Fruit fly (Drosophila melanogaster) whole organism, embryonic: ENCODE measurements around the gene mTor.

Experiments
- Adf1 ChIP-seq: fragments of 200-800 bp; sonication (Bioruptor generic); IDR thresholded peaks from 2 replicates; pipeline ENCODE4 v1.3.6; 2022; ENCODE audit warnings: missing biosample characterization, missing genetic modification characterization
- Atf3 ChIP-seq: fragments of 200-800 bp; sonication (Bioruptor generic); optimal IDR thresholded peaks from 3 replicates; lab custom pipeline; 2016; ENCODE audit warnings: missing biosample characterization, missing genetic modification characterization
- B-H2 ChIP-seq: fragments of 200-800 bp; sonication (Bioruptor generic); optimal IDR thresholded peaks from 2 replicates; lab custom pipeline; 2018; ENCODE audit warnings: missing biosample characterization, mild to moderate bottlenecking, missing genetic modification characterization
- CG10274 ChIP-seq: fragments of 200-800 bp; sonication (Bioruptor generic); optimal IDR thresholded peaks from 3 replicates; lab custom pipeline; 2017; ENCODE audit warnings: missing biosample characterization, mild to moderate bottlenecking, missing genetic modification characterization
- CG10543 ChIP-seq: fragments of 200-800 bp; sonication (Bioruptor generic); optimal IDR thresholded peaks from 3 replicates; lab custom pipeline; 2017; ENCODE audit warnings: missing biosample characterization, mild to moderate bottlenecking, missing genetic modification characterization, moderate library complexity
- CG11085 ChIP-seq: fragments of 200-800 bp; sonication (Bioruptor generic); IDR thresholded peaks from 2 replicates; pipeline ENCODE4 v1.3.6; 2022; ENCODE audit warnings: missing biosample characterization, missing genetic modification characterization
- CG12219 ChIP-seq: fragments of 200-800 bp; sonication (Bioruptor generic); optimal IDR thresholded peaks from 3 replicates; lab custom pipeline; 2018; ENCODE audit warnings: missing biosample characterization, mild to moderate bottlenecking, missing genetic modification characterization
- CG13894 ChIP-seq: fragments of 200-800 bp; sonication (Bioruptor generic); optimal IDR thresholded peaks from 3 replicates; lab custom pipeline; 2018; ENCODE audit warnings: missing biosample characterization, mild to moderate bottlenecking, missing genetic modification characterization, moderate library complexity
- CG1529 ChIP-seq: fragments of 200-800 bp; sonication (Bioruptor generic); optimal IDR thresholded peaks from 3 replicates; lab custom pipeline; 2018; ENCODE audit warnings: missing biosample characterization, missing genetic modification characterization
- CG17361 ChIP-seq: fragments of 200-800 bp; sonication (Bioruptor generic); IDR thresholded peaks from 3 replicates; pipeline ENCODE4 v1.3.6; 2022; ENCODE audit warnings: missing biosample characterization, missing genetic modification characterization
- CG17829 ChIP-seq: fragments of 200-800 bp; optimal IDR thresholded peaks from 2 replicates; lab custom pipeline; 2019; ENCODE audit warnings: missing biosample characterization, mild to moderate bottlenecking, missing genetic modification characterization, moderate library complexity
- CG2129 ChIP-seq: fragments of 200-800 bp; sonication (Bioruptor generic); IDR thresholded peaks from 2 replicates; pipeline ENCODE4 v1.3.6; 2022; ENCODE audit warnings: missing biosample characterization, missing genetic modification characterization; ENCODE audit not compliant: partially characterized antibody
- CG2199 ChIP-seq: fragments of 200-800 bp; sonication (Bioruptor generic); IDR thresholded peaks from 3 replicates; pipeline ENCODE4 v1.3.6; 2022; ENCODE audit warnings: missing biosample characterization, missing genetic modification characterization
- CG2678 ChIP-seq: fragments of 200-800 bp; sonication (Bioruptor generic); optimal IDR thresholded peaks from 3 replicates; lab custom pipeline; 2019; ENCODE audit warnings: missing biosample characterization, mild to moderate bottlenecking, missing genetic modification characterization, moderate library complexity
- CG30020 ChIP-seq: fragments of 200-800 bp; optimal IDR thresholded peaks from 2 replicates; lab custom pipeline; 2019; ENCODE audit warnings: missing biosample characterization, mild to moderate bottlenecking, missing genetic modification characterization, moderate library complexity
- CG31388 ChIP-seq: fragments of 200-800 bp; sonication (Bioruptor generic); optimal IDR thresholded peaks from 2 replicates; lab custom pipeline; 2016; ENCODE audit warnings: missing biosample characterization, missing genetic modification characterization
- CG4617 ChIP-seq: fragments of 200-800 bp; sonication (Bioruptor generic); optimal IDR thresholded peaks from 3 replicates; lab custom pipeline; 2016; ENCODE audit warnings: missing biosample characterization, missing genetic modification characterization, borderline replicate concordance
- CG6683 ChIP-seq: fragments of 200-800 bp; sonication (Bioruptor generic); optimal IDR thresholded peaks from 2 replicates; lab custom pipeline; 2017; ENCODE audit warnings: missing biosample characterization, mild to moderate bottlenecking, missing genetic modification characterization, missing genetic modification reagents
- CG6813 ChIP-seq: fragments of 200-800 bp; sonication (Bioruptor generic); optimal IDR thresholded peaks from 2 replicates; lab custom pipeline; 2017; ENCODE audit warnings: missing biosample characterization, missing genetic modification characterization, mild to moderate bottlenecking, moderate library complexity, missing genetic modification reagents
- CG7556 ChIP-seq: fragments of 200-800 bp; sonication (Bioruptor generic); optimal IDR thresholded peaks from 2 replicates; lab custom pipeline; 2017; ENCODE audit warnings: missing biosample characterization, mild to moderate bottlenecking, missing genetic modification characterization
- CG8944 ChIP-seq: fragments of 200-800 bp; sonication (Bioruptor generic); optimal IDR thresholded peaks from 3 replicates; lab custom pipeline; 2016; ENCODE audit warnings: missing biosample characterization, missing genetic modification characterization
- CTCF ChIP-seq: fragments of 200-800 bp; sonication (Bioruptor generic); optimal IDR thresholded peaks from 2 replicates; lab custom pipeline; 2017; ENCODE audit warnings: missing biosample characterization, mild to moderate bottlenecking, missing genetic modification characterization, moderate library complexity
- Chrac-16 ChIP-seq: fragments of 200-800 bp; sonication (Bioruptor generic); optimal IDR thresholded peaks from 3 replicates; lab custom pipeline; 2016; ENCODE audit warnings: missing biosample characterization, missing genetic modification characterization
- Dbx ChIP-seq: fragments of 200-800 bp; sonication (Bioruptor generic); IDR thresholded peaks from 3 replicates; pipeline ENCODE4 v1.3.6; 2022; ENCODE audit warnings: missing biosample characterization, missing genetic modification characterization
- ERR ChIP-seq: fragments of 200-800 bp; sonication (Bioruptor generic); optimal IDR thresholded peaks from 2 replicates; lab custom pipeline; 2016; ENCODE audit warnings: missing biosample characterization, missing genetic modification characterization
- Ets97D ChIP-seq: fragments of 200-800 bp; sonication (Bioruptor generic); optimal IDR thresholded peaks from 3 replicates; lab custom pipeline; 2016; ENCODE audit warnings: missing biosample characterization, missing genetic modification characterization
- Hey ChIP-seq: fragments of 200-800 bp; sonication (Bioruptor generic); optimal IDR thresholded peaks from 3 replicates; lab custom pipeline; 2018; ENCODE audit warnings: missing biosample characterization, mild to moderate bottlenecking, missing genetic modification characterization
- Hr39 ChIP-seq: fragments of >200 bp; optimal IDR thresholded peaks from 2 replicates; lab custom pipeline; 2017
- NFAT ChIP-seq: fragments of 200-800 bp; sonication (Bioruptor generic); IDR thresholded peaks from 2 replicates; pipeline ENCODE4 v1.3.6; 2022; ENCODE audit warnings: missing biosample characterization, missing genetic modification characterization
- NK7.1 ChIP-seq: fragments of 200-800 bp; sonication (Bioruptor generic); optimal IDR thresholded peaks from 3 replicates; lab custom pipeline; 2016; ENCODE audit warnings: missing biosample characterization, missing genetic modification characterization
- Nf-YB ChIP-seq: fragments of 200-800 bp; sonication (Bioruptor generic); optimal IDR thresholded peaks from 3 replicates; lab custom pipeline; 2019; ENCODE audit warnings: missing biosample characterization, mild to moderate bottlenecking, missing genetic modification characterization, moderate library complexity
- Sox100B ChIP-seq: fragments of 200-800 bp; sonication (Bioruptor generic); optimal IDR thresholded peaks from 3 replicates; lab custom pipeline; 2018; ENCODE audit warnings: missing biosample characterization, mild to moderate bottlenecking, missing genetic modification characterization
- Sry-δ ChIP-seq: fragments of 200-800 bp; sonication (Bioruptor generic); optimal IDR thresholded peaks from 2 replicates; lab custom pipeline; 2016; ENCODE audit warnings: missing biosample characterization, missing genetic modification characterization
- TFAM ChIP-seq: fragments of 200-800 bp; sonication (Bioruptor generic); optimal IDR thresholded peaks from 2 replicates; lab custom pipeline; 2017; ENCODE audit warnings: missing biosample characterization, missing genetic modification characterization, inconsistent platforms
- Tbp ChIP-seq: fragments of >200 bp; optimal IDR thresholded peaks from 2 replicates; lab custom pipeline; 2018; ENCODE audit warnings: missing biosample characterization, missing genetic modification characterization
- YL-1 ChIP-seq: fragments of 200-800 bp; sonication (Bioruptor generic); optimal IDR thresholded peaks from 3 replicates; lab custom pipeline; 2017; ENCODE audit warnings: missing biosample characterization, mild to moderate bottlenecking, missing genetic modification characterization
- croc ChIP-seq: fragments of 200-800 bp; sonication (Bioruptor generic); conservative IDR thresholded peaks from 3 replicates; pipeline ENCODE4 v1.3.6; 2022; ENCODE audit warnings: missing biosample characterization, missing genetic modification characterization
- en ChIP-seq: fragments of 200-800 bp; sonication (Bioruptor generic); optimal IDR thresholded peaks from 2 replicates; lab custom pipeline; 2016; ENCODE audit warnings: missing biosample characterization, missing genetic modification characterization
- exex ChIP-seq: fragments of 200-800 bp; sonication (Bioruptor generic); optimal IDR thresholded peaks from 4 replicates; lab custom pipeline; 2018; ENCODE audit warnings: missing biosample characterization, mild to moderate bottlenecking, missing genetic modification characterization, moderate library complexity
- gcm2 ChIP-seq: fragments of 200-800 bp; sonication (Bioruptor generic); optimal IDR thresholded peaks from 2 replicates; lab custom pipeline; 2016; ENCODE audit warnings: missing biosample characterization, missing genetic modification characterization
- grau ChIP-seq: fragments of 200-800 bp; optimal IDR thresholded peaks from 3 replicates; lab custom pipeline; 2019; ENCODE audit warnings: missing biosample characterization, mild to moderate bottlenecking, missing genetic modification characterization, moderate library complexity
- h ChIP-seq: fragments of >200 bp; optimal IDR thresholded peaks from 2 replicates; lab custom pipeline; 2017
- ham ChIP-seq: fragments of 200-800 bp; sonication (Bioruptor generic); IDR thresholded peaks from 2 replicates; pipeline ENCODE4 v1.3.6; 2022; ENCODE audit warnings: missing biosample characterization, missing genetic modification characterization
- klu ChIP-seq: fragments of 200-800 bp; sonication (Bioruptor generic); IDR thresholded peaks from 2 replicates; pipeline ENCODE4 v1.3.6; 2022; ENCODE audit warnings: missing biosample characterization, missing genetic modification characterization
- lilli ChIP-seq: fragments of 200-800 bp; sonication (Bioruptor generic); optimal IDR thresholded peaks from 3 replicates; lab custom pipeline; 2016; ENCODE audit warnings: missing biosample characterization, missing genetic modification characterization
- pan ChIP-seq, 4 experiments: fragments of >200 bp in 3 of 4; fragments of 200-800 bp in 1 of 4; sonication (Bioruptor generic) in 1 of 4; optimal IDR thresholded peaks in 3 of 4; IDR thresholded peaks in 1 of 4; 2 replicates each; pipeline versions ENCODE4 v1.3.6 to Lab custom; 2017 to 2022; ENCODE audit warnings: missing biosample characterization in 2 of 4, missing genetic modification characterization in 2 of 4, mixed read lengths in 1 of 4
- pfk ChIP-seq: fragments of 200-800 bp; sonication (Bioruptor generic); optimal IDR thresholded peaks from 2 replicates; lab custom pipeline; 2018; ENCODE audit warnings: missing biosample characterization, mild to moderate bottlenecking, missing genetic modification characterization, moderate library complexity
- pnt ChIP-seq: fragments of 200-800 bp; sonication (Bioruptor generic); optimal IDR thresholded peaks from 3 replicates; lab custom pipeline; 2016; ENCODE audit warnings: missing biosample characterization, missing genetic modification characterization
- slbo ChIP-seq: fragments of 200-800 bp; sonication (Bioruptor generic); IDR thresholded peaks from 2 replicates; pipeline ENCODE4 v1.3.6; 2022; ENCODE audit warnings: missing biosample characterization, missing genetic modification characterization
- ttk ChIP-seq: fragments of 200-800 bp; sonication (Bioruptor generic); IDR thresholded peaks from 2 replicates; pipeline ENCODE4 v2.1.2; 2022; ENCODE audit warnings: missing biosample characterization, missing genetic modification characterization
- zen ChIP-seq: fragments of 200-800 bp; sonication (Bioruptor generic); optimal IDR thresholded peaks from 3 replicates; lab custom pipeline; 2018; ENCODE audit warnings: missing biosample characterization, mild to moderate bottlenecking, missing genetic modification characterization, moderate library complexity
- zen2 ChIP-seq: fragments of 200-800 bp; sonication (Bioruptor generic); IDR thresholded peaks from 3 replicates; pipeline ENCODE4 v1.3.6; 2022; ENCODE audit warnings: missing biosample characterization, missing genetic modification characterization; ENCODE audit not compliant: partially characterized antibody

Gene mTor

DNA sequence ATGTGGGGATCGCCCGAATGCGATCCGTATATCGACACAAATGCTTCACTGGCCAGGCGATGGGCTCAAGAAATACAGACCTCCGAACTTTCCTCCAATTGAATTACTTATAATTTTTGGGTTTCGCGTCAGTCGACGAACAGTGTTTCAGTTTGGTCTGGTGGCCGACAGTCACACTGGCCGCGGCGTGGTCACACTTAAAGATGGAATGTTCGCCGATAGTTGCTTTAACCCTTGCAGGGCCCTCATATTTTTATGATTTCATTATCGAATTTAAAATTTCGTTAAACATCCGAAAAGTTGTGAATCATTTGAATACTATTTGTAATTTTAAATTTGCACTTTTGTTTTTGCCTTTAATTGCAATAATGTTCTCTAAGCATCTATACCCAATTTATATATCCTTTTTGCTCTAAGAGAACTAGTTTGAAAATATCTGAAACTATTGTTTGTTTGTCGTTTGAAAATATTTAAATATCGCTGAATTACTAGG lies 14.8 kb downstream of the mTor start, which contains the start of gene Ube4B (continued):
- TF ChIP-seq Sox100B (GFP tag; lab: Kevin White, UChicago): no peak
- TF ChIP-seq Atf3: peak; percentile 55
- no peak for TF ChIP-seq CG6813 (GFP tag; lab: Kevin White, UChicago)
- peak; percentile 98 for TF ChIP-seq Sry-δ
- TF ChIP-seq CG17361: no peak
- peak; percentile 28; the same call in 1 of the 2 replicates for TF ChIP-seq klu
- TF ChIP-seq h (lab: Kevin White, UChicago): no peak
- no peak for TF ChIP-seq CG12219
- peak; percentile 57 for TF ChIP-seq pnt (GFP tag; lab: Kevin White, UChicago)
- TF ChIP-seq Hr39 (lab: Kevin White, UChicago): no peak
- TF ChIP-seq exex (tag; lab: Kevin White, UChicago): no peak
- TF ChIP-seq CTCF (GFP tag; lab: Kevin White, UChicago): no peak
- TF ChIP-seq CG10543 (GFP tag; lab: Kevin White, UChicago): peak; percentile 69
- TF ChIP-seq CG2678 (tag; lab: Kevin White, UChicago): no peak
- peak; percentile 50 for TF ChIP-seq pfk (GFP tag; lab: Kevin White, UChicago)
- TF ChIP-seq Adf1 (GFP tag; lab: Robert Waterston, UW): peak; percentile 50
- peak; percentile 69 for TF ChIP-seq Chrac-16
- peak; percentile 63 for TF ChIP-seq ttk (GFP tag; lab: Robert Waterston, UW)
- TF ChIP-seq gcm2 (GFP tag; lab: Kevin White, UChicago): no peak
- peak; percentile 95 for TF ChIP-seq YL-1 (GFP tag; lab: Kevin White, UChicago)
- TF ChIP-seq grau (tag; lab: Kevin White, UChicago): no peak
- no peak for TF ChIP-seq Tbp (GFP tag; lab: Kevin White, UChicago)
- no peak for TF ChIP-seq B-H2
- peak; percentile 86 for TF ChIP-seq Dbx
- TF ChIP-seq ERR (GFP tag; lab: Kevin White, UChicago): peak; percentile 55
- TF ChIP-seq CG11085 (GFP tag; lab: Robert Waterston, UW): peak; percentile 43; the same call in 1 of the 2 replicates
- TF ChIP-seq zen2 (GFP tag; lab: Robert Waterston, UW): peak; percentile 47; the same call in 1 of the 3 replicates
- TF ChIP-seq CG13894: no peak
- peak; percentile 68 for TF ChIP-seq CG17829
- TF ChIP-seq CG4617 (GFP tag; lab: Kevin White, UChicago): peak; percentile 98
- TF ChIP-seq CG30020: peak; percentile 71
- TF ChIP-seq en: peak; percentile 30
- TF ChIP-seq CG10274 (GFP tag; lab: Kevin White, UChicago): no peak
- peak; percentile 89 for TF ChIP-seq Ets97D (GFP tag; lab: Kevin White, UChicago)
- TF ChIP-seq Nf-YB: no peak
- TF ChIP-seq slbo (GFP tag; lab: Robert Waterston, UW): peak; percentile 87
- no peak for TF ChIP-seq CG1529 (GFP tag; lab: Kevin White, UChicago)
- no peak for TF ChIP-seq CG31388 (GFP tag; lab: Kevin White, UChicago)
- TF ChIP-seq Hey: no peak
- TF ChIP-seq CG6683: no peak
- no peak for TF ChIP-seq croc
- no peak for TF ChIP-seq ham
- peak; percentile 79 for TF ChIP-seq CG2129
- peak; percentile 75 for TF ChIP-seq CG8944 (GFP tag; lab: Kevin White, UChicago)
- no peak for TF ChIP-seq pan (optimal IDR thresholded peaks at IDR 0.05; lab: Kevin White, UChicago)
- TF ChIP-seq pan (GFP tag; optimal IDR thresholded peaks at IDR 0.05 in 1 of 2, IDR thresholded peaks at IDR 0.05 in 1 of 2): peak in 1 of 2 experiments; percentile 73
- peak; percentile 85 for TF ChIP-seq lilli
- TF ChIP-seq TFAM: no peak
- TF ChIP-seq NK7.1 (GFP tag; lab: Kevin White, UChicago): peak; percentile 54
- TF ChIP-seq NFAT: peak; percentile 86
- no peak for TF ChIP-seq CG7556
- TF ChIP-seq zen (tag; lab: Kevin White, UChicago): peak; percentile 59
- TF ChIP-seq CG2199 (GFP tag; lab: Robert Waterston, UW): 0 out of 3 replicates have a peak, but pooled peaks have one; percentile 41
